Fruit fly (Drosophila melanogaster): ENCODE results near the gene CG13041.

DNA sequence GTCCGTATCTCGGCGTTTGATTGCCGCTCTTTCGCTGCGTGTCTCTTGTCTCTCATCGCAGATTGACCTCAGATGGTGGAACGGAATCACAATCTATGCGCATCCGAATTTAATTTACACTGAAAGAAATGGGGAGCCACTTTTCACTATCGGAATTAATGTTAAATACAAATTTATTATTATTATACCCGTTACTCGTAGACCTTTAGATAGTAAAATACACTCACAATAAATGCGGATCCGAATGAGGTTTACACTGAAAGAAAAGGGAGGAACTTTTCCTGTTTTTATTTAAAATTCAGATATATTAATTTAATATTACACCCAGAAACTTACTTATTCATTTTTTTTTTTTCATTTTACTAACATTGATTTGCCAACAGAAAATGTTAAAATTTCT is 30.3 kb downstream of the CG13041 start:
- TF ChIP-seq pan (optimal IDR thresholded peaks at IDR 0.05) (no peak), Dfd (GFP tag; optimal IDR thresholded peaks at IDR 0.05) (no peak), OdsH (GFP tag; optimal IDR thresholded peaks at IDR 0.05) (no peak)

All from whole organism, wandering third instar larva.